Fruit fly (Drosophila melanogaster) whole organism, embryonic: ENCODE results near the gene Mlp84B.
A peak's percentile ranks its signal among the peaks of the same experiment; 100 is the strongest.

Experiments
- Antp ChIP-seq: fragments of 200-800 bp; sonication (Bioruptor generic); optimal IDR thresholded peaks from 3 replicates; lab custom pipeline; 2016; ENCODE audit warnings: missing biosample characterization, missing genetic modification characterization
- B-H2 ChIP-seq: fragments of 200-800 bp; sonication (Bioruptor generic); optimal IDR thresholded peaks from 2 replicates; lab custom pipeline; 2018; ENCODE audit warnings: missing biosample characterization, mild to moderate bottlenecking, missing genetic modification characterization
- CG10321 ChIP-seq: fragments of 200-800 bp; sonication (Bioruptor generic); IDR thresholded peaks from 2 replicates; pipeline ENCODE4 v1.3.6; 2022; ENCODE audit warnings: missing biosample characterization, missing genetic modification characterization
- CG11696 ChIP-seq: fragments of 200-800 bp; sonication (Bioruptor generic); IDR thresholded peaks from 2 replicates; pipeline ENCODE4 v1.3.6; 2022; ENCODE audit warnings: missing biosample characterization, missing genetic modification characterization
- CG12219 ChIP-seq: fragments of 200-800 bp; sonication (Bioruptor generic); optimal IDR thresholded peaks from 3 replicates; lab custom pipeline; 2018; ENCODE audit warnings: missing biosample characterization, mild to moderate bottlenecking, missing genetic modification characterization
- CG12299 ChIP-seq: fragments of 200-800 bp; sonication (Bioruptor generic); optimal IDR thresholded peaks from 2 replicates; lab custom pipeline; 2018; ENCODE audit warnings: missing biosample characterization, mild to moderate bottlenecking, missing genetic modification characterization
- CG12391 ChIP-seq: fragments of 200-800 bp; sonication (Bioruptor generic); optimal IDR thresholded peaks from 3 replicates; lab custom pipeline; 2018; ENCODE audit warnings: missing biosample characterization, mild to moderate bottlenecking, missing genetic modification characterization, moderate library complexity
- CG12769 ChIP-seq: fragments of 200-800 bp; sonication (Bioruptor generic); optimal IDR thresholded peaks from 2 replicates; lab custom pipeline; 2019; ENCODE audit warnings: missing biosample characterization, mild to moderate bottlenecking, missing genetic modification characterization, moderate library complexity
- CG13775 ChIP-seq: fragments of 200-800 bp; sonication (Bioruptor generic); optimal IDR thresholded peaks from 3 replicates; lab custom pipeline; 2017; ENCODE audit warnings: missing biosample characterization, mild to moderate bottlenecking, missing genetic modification characterization
- CG14050 ChIP-seq: fragments of 200-800 bp; sonication (Bioruptor generic); IDR thresholded peaks from 3 replicates; pipeline ENCODE4 v1.3.6; 2022; ENCODE audit warnings: missing biosample characterization, missing genetic modification characterization
- CG1603 ChIP-seq: fragments of 200-800 bp; sonication (Bioruptor generic); optimal IDR thresholded peaks from 2 replicates; lab custom pipeline; 2019; ENCODE audit warnings: missing biosample characterization, mild to moderate bottlenecking, missing genetic modification characterization, moderate library complexity
- CG17186 ChIP-seq: fragments of 200-800 bp; sonication (Bioruptor generic); optimal IDR thresholded peaks from 3 replicates; lab custom pipeline; 2017; ENCODE audit warnings: missing biosample characterization, missing genetic modification reagents, missing genetic modification characterization
- CG17802 ChIP-seq: fragments of 200-800 bp; sonication (Bioruptor generic); optimal IDR thresholded peaks from 2 replicates; lab custom pipeline; 2018; ENCODE audit warnings: missing biosample characterization, mild to moderate bottlenecking, missing genetic modification characterization, moderate library complexity
- CG18764 ChIP-seq: fragments of 200-800 bp; sonication (Bioruptor generic); optimal IDR thresholded peaks from 3 replicates; lab custom pipeline; 2016; ENCODE audit warnings: missing biosample characterization, missing genetic modification characterization
- CG2116 ChIP-seq: fragments of 200-800 bp; sonication (Bioruptor generic); optimal IDR thresholded peaks from 3 replicates; lab custom pipeline; 2018; ENCODE audit warnings: missing biosample characterization, mild to moderate bottlenecking, missing genetic modification characterization
- CG30431 ChIP-seq: fragments of 200-800 bp; sonication (Bioruptor generic); optimal IDR thresholded peaks from 2 replicates; lab custom pipeline; 2017; ENCODE audit warnings: missing biosample characterization, missing genetic modification characterization
- CG31441 ChIP-seq: fragments of 200-800 bp; sonication (Bioruptor generic); IDR thresholded peaks from 2 replicates; pipeline ENCODE4 v1.3.6; 2022; ENCODE audit warnings: missing biosample characterization, missing genetic modification characterization
- CG3281 ChIP-seq: fragments of 200-800 bp; sonication (Bioruptor generic); optimal IDR thresholded peaks from 3 replicates; lab custom pipeline; 2017; ENCODE audit warnings: missing biosample characterization, mild to moderate bottlenecking, missing genetic modification characterization
- CG33213 ChIP-seq: fragments of 200-800 bp; sonication (Bioruptor generic); optimal IDR thresholded peaks from 3 replicates; lab custom pipeline; 2016; ENCODE audit warnings: missing biosample characterization, missing genetic modification characterization
- CG3838 ChIP-seq: fragments of 200-800 bp; sonication (Bioruptor generic); optimal IDR thresholded peaks from 3 replicates; lab custom pipeline; 2016; ENCODE audit warnings: missing biosample characterization, missing genetic modification characterization
- CG5245 ChIP-seq: fragments of 200-800 bp; sonication (Bioruptor generic); optimal IDR thresholded peaks from 3 replicates; lab custom pipeline; 2016; ENCODE audit warnings: missing biosample characterization, missing genetic modification characterization
- CG6272 ChIP-seq: fragments of 200-800 bp; sonication (Bioruptor generic); IDR thresholded peaks from 2 replicates; pipeline ENCODE4 v1.3.6; 2022; ENCODE audit warnings: missing biosample characterization, missing genetic modification characterization
- CG8388 ChIP-seq: fragments of 200-800 bp; sonication (Bioruptor generic); optimal IDR thresholded peaks from 2 replicates; lab custom pipeline; 2019; ENCODE audit warnings: missing biosample characterization, mild to moderate bottlenecking, missing genetic modification characterization, moderate library complexity
- CG8944 ChIP-seq: fragments of 200-800 bp; sonication (Bioruptor generic); optimal IDR thresholded peaks from 3 replicates; lab custom pipeline; 2016; ENCODE audit warnings: missing biosample characterization, missing genetic modification characterization
- D ChIP-seq, 2 experiments: fragments of 200-800 bp in 1 of 2; fragments of >200 bp in 1 of 2; sonication (Bioruptor generic) in 1 of 2; optimal IDR thresholded peaks; 2 replicates in 1 of 2; 3 replicates in 1 of 2; lab custom pipeline; 2017; ENCODE audit warnings: mild to moderate bottlenecking in 1 of 2, missing biosample characterization in 1 of 2, missing genetic modification characterization in 1 of 2, missing genetic modification reagents in 1 of 2
- D19A ChIP-seq: fragments of 200-800 bp; optimal IDR thresholded peaks from 3 replicates; lab custom pipeline; 2019; ENCODE audit warnings: missing biosample characterization, mild to moderate bottlenecking, missing genetic modification characterization, moderate library complexity
- Deaf1 ChIP-seq: fragments of 200-800 bp; optimal IDR thresholded peaks from 3 replicates; lab custom pipeline; 2019; ENCODE audit warnings: missing biosample characterization, mild to moderate bottlenecking, missing genetic modification characterization, moderate library complexity
- Hr78 ChIP-seq, 2 experiments: fragments of 200-800 bp in 1 of 2; fragments of >200 bp in 1 of 2; sonication (Bioruptor generic) in 1 of 2; optimal IDR thresholded peaks; 2 replicates each; lab custom pipeline; 2017 to 2019; ENCODE audit warnings: missing biosample characterization in 2 of 2, missing genetic modification characterization in 2 of 2, mild to moderate bottlenecking in 1 of 2, moderate library complexity in 1 of 2
- Lhr ChIP-seq: fragments of 200-800 bp; sonication (Bioruptor generic); optimal IDR thresholded peaks from 3 replicates; lab custom pipeline; 2017; ENCODE audit warnings: mild to moderate bottlenecking, missing biosample characterization, missing genetic modification reagents, missing genetic modification characterization
- Lpt ChIP-seq: fragments of >200 bp; optimal IDR thresholded peaks from 2 replicates; lab custom pipeline; 2018; ENCODE audit warnings: missing biosample characterization, missing genetic modification characterization
- MBD-R2 ChIP-seq: fragments of 200-800 bp; sonication (Bioruptor generic); IDR thresholded peaks from 2 replicates; pipeline ENCODE4 v1.3.6; 2022; ENCODE audit warnings: missing biosample characterization, missing genetic modification characterization
- ara ChIP-seq: fragments of 200-800 bp; sonication (Bioruptor generic); IDR thresholded peaks from 2 replicates; pipeline ENCODE4 v1.3.6; 2022; ENCODE audit warnings: missing biosample characterization, missing genetic modification characterization
- br ChIP-seq: fragments of >200 bp; optimal IDR thresholded peaks from 2 replicates; lab custom pipeline; 2017
- btn ChIP-seq: fragments of 200-800 bp; sonication (Bioruptor generic); optimal IDR thresholded peaks from 2 replicates; lab custom pipeline; 2016; ENCODE audit warnings: missing biosample characterization, missing genetic modification characterization
- danr ChIP-seq: fragments of 200-800 bp; sonication (Bioruptor generic); IDR thresholded peaks from 2 replicates; pipeline ENCODE4 v1.3.6; 2022; ENCODE audit warnings: missing biosample characterization, missing genetic modification characterization
- dati ChIP-seq: fragments of 200-800 bp; sonication (Bioruptor generic); IDR thresholded peaks from 2 replicates; pipeline ENCODE4 v1.3.6; 2022; ENCODE audit warnings: missing biosample characterization, missing genetic modification characterization
- dpn ChIP-seq, 2 experiments: fragments of 200-800 bp; sonication (Bioruptor generic); optimal IDR thresholded peaks; 3 replicates each; lab custom pipeline; 2016; ENCODE audit warnings: missing biosample characterization in 2 of 2, missing genetic modification characterization in 2 of 2
- esg ChIP-seq: fragments of 200-800 bp; sonication (Bioruptor generic); conservative IDR thresholded peaks from 2 replicates; pipeline ENCODE4 v1.3.6; 2022; ENCODE audit warnings: missing biosample characterization, missing genetic modification characterization
- exex ChIP-seq: fragments of 200-800 bp; sonication (Bioruptor generic); optimal IDR thresholded peaks from 4 replicates; lab custom pipeline; 2018; ENCODE audit warnings: missing biosample characterization, mild to moderate bottlenecking, missing genetic modification characterization, moderate library complexity
- fd3F ChIP-seq: fragments of 200-800 bp; sonication (Bioruptor generic); optimal IDR thresholded peaks from 2 replicates; lab custom pipeline; 2018; ENCODE audit warnings: missing biosample characterization, mild to moderate bottlenecking, missing genetic modification characterization, moderate library complexity
- inv ChIP-seq: fragments of 200-800 bp; sonication (Bioruptor generic); IDR thresholded peaks from 2 replicates; pipeline ENCODE4 v1.3.6; 2022; ENCODE audit warnings: missing biosample characterization, missing genetic modification characterization; ENCODE audit not compliant: partially characterized antibody
- nerfin-1 ChIP-seq: fragments of 200-800 bp; sonication (Bioruptor generic); optimal IDR thresholded peaks from 3 replicates; lab custom pipeline; 2019; ENCODE audit warnings: missing biosample characterization, mild to moderate bottlenecking, missing genetic modification characterization, moderate library complexity
- otp ChIP-seq: fragments of 200-800 bp; sonication (Bioruptor generic); IDR thresholded peaks from 3 replicates; pipeline ENCODE4, ENCODE4 v1.3.6; 2022; ENCODE audit warnings: missing biosample characterization, missing genetic modification characterization
- pho ChIP-seq: fragments of 200-800 bp; sonication (Bioruptor generic); optimal IDR thresholded peaks from 2 replicates; lab custom pipeline; 2016; ENCODE audit warnings: missing biosample characterization, missing genetic modification characterization
- phol ChIP-seq: fragments of 200-800 bp; sonication (Bioruptor generic); optimal IDR thresholded peaks from 3 replicates; lab custom pipeline; 2018; ENCODE audit warnings: missing biosample characterization, mild to moderate bottlenecking, missing genetic modification characterization, moderate library complexity
- pros ChIP-seq: fragments of 200-800 bp; sonication (Bioruptor generic); optimal IDR thresholded peaks from 3 replicates; lab custom pipeline; 2019; ENCODE audit warnings: missing biosample characterization, mild to moderate bottlenecking, missing genetic modification characterization, moderate library complexity
- pum ChIP-seq: fragments of 200-800 bp; sonication (Bioruptor generic); optimal IDR thresholded peaks from 2 replicates; lab custom pipeline; 2016; ENCODE audit warnings: missing biosample characterization, missing genetic modification characterization
- ssp ChIP-seq: fragments of 200-800 bp; sonication (Bioruptor generic); IDR thresholded peaks from 2 replicates; pipeline ENCODE4 v1.3.6; 2022; ENCODE audit warnings: missing biosample characterization, missing genetic modification characterization
- stwl ChIP-seq: fragments of 200-800 bp; sonication (Bioruptor generic); optimal IDR thresholded peaks from 3 replicates; lab custom pipeline; 2018; ENCODE audit warnings: missing biosample characterization, mild to moderate bottlenecking, missing genetic modification characterization, moderate library complexity
- twi ChIP-seq: fragments of 200-800 bp; optimal IDR thresholded peaks from 2 replicates; lab custom pipeline; 2019; ENCODE audit warnings: missing biosample characterization, mild to moderate bottlenecking, missing genetic modification characterization, moderate library complexity

The Mlp84B gene

dm6 chr3R:7124109-7124639 is 6.6 kb upstream of the Mlp84B start, which contains the start of the genes Alh and CG10098 (continued):
- TF ChIP-seq CG1603 (tag; lab: Kevin White, UChicago) (peak; percentile 55), dpn (GFP tag; optimal IDR thresholded peaks at IDR 0.05; lab: Kevin White, UChicago) (peak; percentile 91), Hr78 (GFP tag; optimal IDR thresholded peaks at IDR 0.05; lab: Kevin White, UChicago) (peak in 1 of 2 experiments; percentile 53), CG11696 (GFP tag; lab: Robert Waterston, UW) (peak; percentile 49; the same call in 1 of the 2 replicates), CG17186 (GFP tag; lab: Kevin White, UChicago) (peak; percentile 14), CG12769 (tag; lab: Kevin White, UChicago) (peak; percentile 78), CG12391 (tag; lab: Kevin White, UChicago) (peak; percentile 88), otp (GFP tag; lab: Robert Waterston, UW) (peak; percentile 75; the same call in 2 of the 3 replicates), CG8944 (GFP tag; lab: Kevin White, UChicago) (peak; percentile 87), CG3281 (GFP tag; lab: Kevin White, UChicago) (peak; percentile 71), CG30431 (peak; percentile 74), nerfin-1 (tag; lab: Kevin White, UChicago) (no peak), CG13775 (GFP tag; lab: Kevin White, UChicago) (peak; percentile 93), stwl (tag; lab: Kevin White, UChicago) (peak; percentile 40), CG17802 (tag; lab: Kevin White, UChicago) (no peak), CG14050 (GFP tag; lab: Robert Waterston, UW) (peak; percentile 48; the same call in 2 of the 3 replicates), btn (peak; percentile 47), Lhr (peak; percentile 88), CG2116 (GFP tag; lab: Kevin White, UChicago) (peak; percentile 85), CG8388 (GFP tag; lab: Kevin White, UChicago) (peak; percentile 62), CG3838 (GFP tag; lab: Kevin White, UChicago) (peak; percentile 61), dati (GFP tag; lab: Robert Waterston, UW) (0 out of 2 replicates have a peak, but pooled peaks have one; percentile 18), twi (peak; percentile 71), CG31441 (GFP tag; lab: Robert Waterston, UW) (peak; percentile 78), danr (GFP tag; lab: Robert Waterston, UW) (peak; percentile 56; the same call in 1 of the 2 replicates), inv (peak; percentile 73), Antp (GFP tag; lab: Kevin White, UChicago) (peak; percentile 91), pho (peak; percentile 89), CG18764 (GFP tag; lab: Kevin White, UChicago) (peak; percentile 77), B-H2 (GFP tag; lab: Kevin White, UChicago) (peak; percentile 84), fd3F (GFP tag; lab: Kevin White, UChicago) (peak; percentile 77), pros (GFP tag; lab: Kevin White, UChicago) (no peak), exex (tag; lab: Kevin White, UChicago) (peak; percentile 51), MBD-R2 (GFP tag; lab: Robert Waterston, UW) (peak; percentile 75), CG12299 (tag; lab: Kevin White, UChicago) (peak; percentile 56), D19A (tag; lab: Kevin White, UChicago) (peak; percentile 47), phol (tag; lab: Kevin White, UChicago) (peak; percentile 90), CG5245 (GFP tag; lab: Kevin White, UChicago) (peak; percentile 68), Lpt (GFP tag; lab: Kevin White, UChicago) (no peak), D (optimal IDR thresholded peaks at IDR 0.05; lab: Kevin White, UChicago) (no peak), D (GFP tag; optimal IDR thresholded peaks at IDR 0.05; lab: Kevin White, UChicago) (peak; percentile 77), CG10321 (no peak), br (lab: Kevin White, UChicago) (no peak), CG33213 (GFP tag; lab: Kevin White, UChicago) (peak; percentile 83), Deaf1 (tag; lab: Kevin White, UChicago) (peak; percentile 19), CG6272 (GFP tag; lab: Robert Waterston, UW) (peak; percentile 77), esg (GFP tag; lab: Robert Waterston, UW) (peak; percentile 75), pum (GFP tag; lab: Kevin White, UChicago) (peak; percentile 85), ssp (GFP tag; lab: Robert Waterston, UW) (peak; percentile 80), ara (GFP tag; lab: Robert Waterston, UW) (no peak), CG12219 (GFP tag; lab: Kevin White, UChicago) (peak; percentile 34)
